Fruit fly (Drosophila melanogaster): ENCODE results near the gene CG43924.

CG43924 gene

DNA sequence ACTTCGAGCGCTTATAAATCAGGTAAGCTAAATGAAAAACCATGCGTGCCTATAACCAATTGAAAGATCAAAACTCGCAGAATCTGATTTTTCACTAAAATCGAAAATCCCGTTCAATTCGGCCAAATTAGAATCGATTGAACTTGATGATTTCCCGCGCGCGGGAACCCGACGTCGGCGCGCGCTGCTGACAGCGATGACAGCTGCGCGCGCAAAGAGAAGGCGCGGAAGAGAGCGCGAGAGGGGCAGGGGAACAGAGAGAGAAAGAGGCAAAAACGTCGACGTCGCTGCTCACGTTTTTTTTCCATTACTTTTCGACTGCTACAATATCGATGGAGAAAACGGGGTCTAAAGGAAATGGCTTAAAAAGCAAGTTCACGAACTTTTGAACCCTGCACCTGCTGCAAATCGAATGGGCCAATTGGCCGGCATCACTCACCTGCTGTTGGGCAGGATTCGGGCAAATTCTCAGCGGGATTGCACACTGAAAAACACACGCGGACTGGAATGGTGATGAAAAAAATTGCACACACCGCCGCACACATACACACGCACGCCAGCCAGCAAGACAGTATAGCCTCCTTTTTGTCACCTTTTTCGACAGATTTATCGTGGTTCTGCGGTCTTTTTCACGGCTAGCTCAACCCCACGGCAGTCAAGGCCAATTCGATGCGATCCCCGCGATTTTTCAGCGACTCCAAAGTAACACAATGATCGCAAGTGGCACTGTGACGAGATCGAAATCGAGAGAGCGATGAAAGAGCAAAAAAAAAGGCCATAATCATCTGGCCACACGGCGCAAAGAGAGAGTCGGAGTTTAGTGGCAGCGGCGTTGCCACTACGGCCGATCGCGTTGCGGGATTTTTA is 36.7 kb upstream of the CG43924 start, which contains the start of gene CycE (continued):
- TF ChIP-seq CG8290 (GFP tag; optimal IDR thresholded peaks at IDR 0.05) (no peak), CG8290 (tag; optimal IDR thresholded peaks at IDR 0.05) (no peak), gsb-n (tag; optimal IDR thresholded peaks at IDR 0.05) (no peak), CG1603 (tag; optimal IDR thresholded peaks at IDR 0.05) (peak; percentile 55), Scr (GFP tag; IDR thresholded peaks at IDR 0.05; ENCODE audit: partially characterized antibody) (peak; percentile 22; the same call in 1 of the 2 replicates), Spps (tag; optimal IDR thresholded peaks at IDR 0.05) (no peak), CG15514 (GFP tag; optimal IDR thresholded peaks at IDR 0.05) (peak; percentile 28), chm (GFP tag; IDR thresholded peaks at IDR 0.05) (0 out of 2 replicates have a peak, but pooled peaks have one; percentile 41), Elba2 (GFP tag; optimal IDR thresholded peaks at IDR 0.05) (peak; percentile 30), CG31441 (GFP tag; IDR thresholded peaks at IDR 0.05) (no peak), hth (optimal IDR thresholded peaks at IDR 0.05) (no peak), vvl (GFP tag; IDR thresholded peaks at IDR 0.05) (no peak), CG9797 (GFP tag; optimal IDR thresholded peaks at IDR 0.05) (peak; percentile 41), CG2120 (GFP tag; optimal IDR thresholded peaks at IDR 0.05) (no peak), CG31224 (GFP tag; IDR thresholded peaks at IDR 0.05) (no peak), Sin3A (optimal IDR thresholded peaks at IDR 0.05) (peak; percentile 82), Trl (optimal IDR thresholded peaks at IDR 0.05) (peak; percentile 79 to 83), Trl (GFP tag; optimal IDR thresholded peaks at IDR 0.05) (no peak), pzg (GFP tag; optimal IDR thresholded peaks at IDR 0.05) (peak; percentile 51), CHES-1-like (GFP tag; optimal IDR thresholded peaks at IDR 0.05) (no peak), CG3995 (GFP tag; optimal IDR thresholded peaks at IDR 0.05) (peak; percentile 81), slbo (GFP tag; IDR thresholded peaks at IDR 0.05) (no peak), Dbx (GFP tag; IDR thresholded peaks at IDR 0.05) (0 out of 3 replicates have a peak, but pooled peaks have one; percentile 31), HmgZ (tag; optimal IDR thresholded peaks at IDR 0.05) (peak; percentile 2), Xbp1 (GFP tag; optimal IDR thresholded peaks at IDR 0.05) (no peak), zf30C (GFP tag; optimal IDR thresholded peaks at IDR 0.05) (no peak), grau (tag; optimal IDR thresholded peaks at IDR 0.05) (no peak), CG16863 (GFP tag; optimal IDR thresholded peaks at IDR 0.05) (no peak), fd96Cb (tag; optimal IDR thresholded peaks at IDR 0.05) (no peak), Ets97D (GFP tag; optimal IDR thresholded peaks at IDR 0.05) (peak; percentile 3), ash1 (GFP tag; optimal IDR thresholded peaks at IDR 0.05) (no peak), ara (GFP tag; IDR thresholded peaks at IDR 0.05) (no peak), maf-S (GFP tag; optimal IDR thresholded peaks at IDR 0.05) (no peak), trh (GFP tag; optimal IDR thresholded peaks at IDR 0.05) (no peak), CG7372 (GFP tag; IDR thresholded peaks at IDR 0.05) (no peak), pnt (GFP tag; optimal IDR thresholded peaks at IDR 0.05) (no peak), Neu2 (GFP tag; optimal IDR thresholded peaks at IDR 0.05; ENCODE audit: borderline replicate concordance) (no peak), CG3163 (GFP tag; optimal IDR thresholded peaks at IDR 0.05) (peak; percentile 88), CG2875 (GFP tag; optimal IDR thresholded peaks at IDR 0.05) (no peak), CG34224 (GFP tag; IDR thresholded peaks at IDR 0.05; ENCODE audit: partially characterized antibody) (0 out of 3 replicates have a peak, but pooled peaks have one; percentile 7), Opbp (GFP tag; IDR thresholded peaks at IDR 0.05; ENCODE audit: partially characterized antibody) (no peak), D (optimal IDR thresholded peaks at IDR 0.05) (peak; percentile 42), D (GFP tag; optimal IDR thresholded peaks at IDR 0.05) (no peak), her (GFP tag; optimal IDR thresholded peaks at IDR 0.05) (no peak), gfzf (GFP tag; optimal IDR thresholded peaks at IDR 0.05) (peak; percentile 55), CG10274 (GFP tag; optimal IDR thresholded peaks at IDR 0.05) (no peak), cad (GFP tag; optimal IDR thresholded peaks at IDR 0.05) (peak; percentile 33), CG1832 (GFP tag; optimal IDR thresholded peaks at IDR 0.05) (peak; percentile 22), CG13775 (GFP tag; optimal IDR thresholded peaks at IDR 0.05) (no peak), NFAT (GFP tag; IDR thresholded peaks at IDR 0.05) (no peak), Adf1 (GFP tag; IDR thresholded peaks at IDR 0.05) (peak; percentile 93)

Data from whole organism, embryonic.